Worm (Caenorhabditis elegans) whole organism, midembryonic: ENCODE results near the gene C08F11.12.

Experiments used
- T22C8.4 ChIP-seq: fragments of 200-800 bp; sonication (Bioruptor generic); IDR thresholded peaks from 2 replicates; pipeline ENCODE4 v1.3.6; 2022; ENCODE audit warnings: missing genetic modification characterization, missing compliant biosample characterization
- flt-1 ChIP-seq: fragments of 200-800 bp; sonication (Bioruptor generic); IDR thresholded peaks from 2 replicates; pipeline ENCODE4 v1.3.6; 2022; ENCODE audit warnings: missing genetic modification characterization, missing compliant biosample characterization
- klf-2 ChIP-seq: fragments of 200-800 bp; sonication (Bioruptor generic); conservative IDR thresholded peaks from 2 replicates; pipeline ENCODE4 v1.3.6; 2022; ENCODE audit warnings: missing genetic modification reagents, missing genetic modification characterization, missing compliant biosample characterization
- tab-1 ChIP-seq: fragments of 200-800 bp; sonication (Bioruptor generic); IDR thresholded peaks from 2 replicates; pipeline ENCODE4 v1.3.6; 2022; ENCODE audit warnings: missing genetic modification characterization, missing compliant biosample characterization
- ztf-23 ChIP-seq: fragments of 200-800 bp; sonication (Bioruptor generic); IDR thresholded peaks from 2 replicates; pipeline ENCODE4 v1.3.6; 2022; ENCODE audit warnings: missing genetic modification reagents, missing genetic modification characterization, missing compliant biosample characterization
- ztf-29 ChIP-seq: fragments of 200-800 bp; sonication (Bioruptor generic); IDR thresholded peaks from 2 replicates; pipeline ENCODE4 v1.3.6; 2022; ENCODE audit warnings: missing genetic modification reagents, missing genetic modification characterization, missing compliant biosample characterization

ce11 chrIV:13601428-13601827 is 49.9 kb downstream of the C08F11.12 start:
- TF ChIP-seq tab-1, result no peak
- no peak for TF ChIP-seq ztf-29 (GFP tag; lab: Robert Waterston, UW)
- no peak for TF ChIP-seq T22C8.4 (GFP tag; lab: Robert Waterston, UW)
- no peak for TF ChIP-seq klf-2 (GFP tag; lab: Robert Waterston, UW)
- no peak for TF ChIP-seq flt-1
- TF ChIP-seq ztf-23 (GFP tag; lab: Robert Waterston, UW), result no peak
